Fruit fly (Drosophila melanogaster) whole organism: ENCODE data around the gene CG7840.

Experiments used
- CG8478 ChIP-seq: fragments of >200 bp; optimal IDR thresholded peaks from 2 replicates; lab custom pipeline; 2018; ENCODE audit warnings: inconsistent platforms
- Dll ChIP-seq: fragments of >200 bp; optimal IDR thresholded peaks from 2 replicates; lab custom pipeline; 2017
- EcR ChIP-seq, 2 experiments: fragments of >200 bp; optimal IDR thresholded peaks; 2 replicates each; lab custom pipeline; 2017; ENCODE audit warnings: missing biosample characterization in 2 of 2, missing genetic modification characterization in 2 of 2, missing genetic modification reagents in 2 of 2
- pan ChIP-seq: fragments of >200 bp; optimal IDR thresholded peaks from 2 replicates; lab custom pipeline; 2017
- psq ChIP-seq: fragments of >200 bp; optimal IDR thresholded peaks from 2 replicates; lab custom pipeline; 2017
- usp ChIP-seq: fragments of >200 bp; optimal IDR thresholded peaks from 2 replicates; lab custom pipeline; 2017; ENCODE audit warnings: missing biosample characterization, missing genetic modification characterization, mixed read lengths

- TF ChIP-seq CG8478 (lab: Kevin White, UChicago): no peak
- no peak for TF ChIP-seq usp
- no peak for TF ChIP-seq psq (lab: Kevin White, UChicago)
- no peak for TF ChIP-seq pan (lab: Kevin White, UChicago)
- no peak for TF ChIP-seq Dll (lab: Kevin White, UChicago)
- TF ChIP-seq EcR (GFP tag; optimal IDR thresholded peaks at IDR 0.05; lab: Kevin White, UChicago): no peak
Observed at dm6 chr2L:8280225-8280624, 25.2 kb upstream of the CG7840 start.
